Worm (Caenorhabditis elegans) whole organism, L4 larva: ENCODE data around the gene C54F6.19.

ENCODE experiments used
- F26F4.8 ChIP-seq: fragments of 200-800 bp; sonication (Bioruptor generic); conservative IDR thresholded peaks from 2 replicates; pipeline ENCODE4 v1.3.6; 2022; ENCODE audit warnings: missing genetic modification characterization, missing compliant biosample characterization
- T20F7.1 ChIP-seq: fragments of 200-800 bp; sonication (Bioruptor generic); optimal IDR thresholded peaks from 2 replicates; lab custom pipeline; 2018; ENCODE audit warnings: mild to moderate bottlenecking, missing genetic modification characterization, missing compliant biosample characterization
- Y75B8A.6 ChIP-seq: fragments of 200-800 bp; sonication (Bioruptor generic); IDR thresholded peaks from 2 replicates; pipeline ENCODE4 v1.3.6; 2022; ENCODE audit warnings: missing genetic modification reagents, missing genetic modification characterization, missing compliant biosample characterization
- ZK337.2 ChIP-seq: fragments of 200-800 bp; sonication (Bioruptor generic); IDR thresholded peaks from 2 replicates; pipeline ENCODE4 v1.3.6; 2022; ENCODE audit warnings: missing genetic modification reagents, missing genetic modification characterization, missing compliant biosample characterization
- ZK546.5 ChIP-seq, 2 experiments: sonication (generic microtip); optimal IDR thresholded peaks; 2 replicates each; lab custom pipeline; 2017; ENCODE audit warnings: missing biosample characterization in 2 of 2, missing genetic modification characterization in 2 of 2
- ceh-32 ChIP-seq: sonication (generic microtip); optimal IDR thresholded peaks from 2 replicates; lab custom pipeline; 2016; ENCODE audit warnings: mild to moderate bottlenecking, missing genetic modification characterization, missing compliant biosample characterization; ENCODE audit not compliant: poor library complexity
- ceh-62 ChIP-seq: sonication (generic microtip); optimal IDR thresholded peaks from 2 replicates; lab custom pipeline; 2017; ENCODE audit warnings: missing biosample characterization, missing genetic modification characterization
- ces-1 ChIP-seq: fragments of 150-350 bp; sonication (generic microtip); optimal IDR thresholded peaks from 4 replicates; lab custom pipeline; 2014; ENCODE audit warnings: missing biosample characterization, missing genetic modification reagents, missing genetic modification characterization
- daf-16 ChIP-seq, 3 experiments: sonication (generic microtip); optimal IDR thresholded peaks; 2 replicates each; lab custom pipeline; 2016 to 2017; ENCODE audit warnings: missing genetic modification characterization in 3 of 3, missing genetic modification reagents in 3 of 3, mild to moderate bottlenecking in 2 of 3, missing compliant biosample characterization in 2 of 3, missing biosample characterization in 1 of 3, moderate library complexity in 1 of 3
- dmd-6 ChIP-seq: fragments of 200-800 bp; sonication (Bioruptor generic); IDR thresholded peaks from 2 replicates; pipeline ENCODE4 v1.3.6; 2022; ENCODE audit warnings: missing genetic modification reagents, missing genetic modification characterization, missing compliant biosample characterization
- dmd-9 ChIP-seq: fragments of 200-800 bp; sonication (Bioruptor generic); IDR thresholded peaks from 2 replicates; pipeline ENCODE4 v1.3.6; 2022; ENCODE audit warnings: missing genetic modification reagents, missing genetic modification characterization, missing compliant biosample characterization
- dpl-1 ChIP-seq: fragments of 150-350 bp; optimal IDR thresholded peaks from 2 replicates; lab custom pipeline; 2014; ENCODE audit warnings: missing biosample characterization, missing genetic modification reagents, missing genetic modification characterization
- egl-27 ChIP-seq: sonication (generic microtip); optimal IDR thresholded peaks from 3 replicates; lab custom pipeline; 2017; ENCODE audit warnings: missing biosample characterization, missing genetic modification reagents, missing genetic modification characterization
- fos-1 ChIP-seq: fragments of 150-350 bp; optimal IDR thresholded peaks from 2 replicates; lab custom pipeline; 2014; ENCODE audit warnings: missing biosample characterization, missing genetic modification characterization
- lim-7 ChIP-seq: fragments of 200-800 bp; sonication (Bioruptor generic); IDR thresholded peaks from 2 replicates; pipeline ENCODE4 v1.3.6; 2022; ENCODE audit warnings: missing genetic modification characterization, missing compliant biosample characterization
- lin-1 ChIP-seq: fragments of 200-800 bp; sonication (Bioruptor generic); IDR thresholded peaks from 2 replicates; pipeline ENCODE4 v1.3.6; 2022; ENCODE audit warnings: missing genetic modification reagents, missing genetic modification characterization, missing compliant biosample characterization
- lin-13 ChIP-seq: fragments of 150-350 bp; optimal IDR thresholded peaks from 2 replicates; lab custom pipeline; 2014; ENCODE audit warnings: missing biosample characterization, missing genetic modification reagents, missing genetic modification characterization
- lin-15B ChIP-seq: fragments of 150-350 bp; sonication (generic microtip); optimal IDR thresholded peaks from 3 replicates; lab custom pipeline; 2014; ENCODE audit warnings: missing biosample characterization, missing genetic modification characterization
- lin-29 ChIP-seq: fragments of 200-800 bp; sonication (Bioruptor generic); IDR thresholded peaks from 2 replicates; pipeline ENCODE4 v1.3.6; 2022; ENCODE audit warnings: missing genetic modification reagents, missing genetic modification characterization, missing compliant biosample characterization
- lin-39 ChIP-seq: fragments of 150-350 bp; optimal IDR thresholded peaks from 2 replicates; lab custom pipeline; 2014; ENCODE audit warnings: missing biosample characterization, missing genetic modification reagents, missing genetic modification characterization
- mep-1 ChIP-seq: fragments of 150-350 bp; sonication (generic microtip); optimal IDR thresholded peaks from 3 replicates; lab custom pipeline; 2014; ENCODE audit warnings: missing biosample characterization, missing genetic modification characterization
- nhr-25 ChIP-seq: sonication (generic microtip); optimal IDR thresholded peaks from 2 replicates; lab custom pipeline; 2017; ENCODE audit warnings: missing genetic modification characterization, mild to moderate bottlenecking, missing compliant biosample characterization, antibody characterized with exemption, moderate library complexity, borderline replicate concordance; ENCODE audit not compliant: insufficient read depth
- nhr-28 ChIP-seq: fragments of 150-350 bp; optimal IDR thresholded peaks from 2 replicates; lab custom pipeline; 2014; ENCODE audit warnings: missing biosample characterization, missing genetic modification characterization
- nhr-48 ChIP-seq: sonication (generic microtip); optimal IDR thresholded peaks from 2 replicates; lab custom pipeline; 2016; ENCODE audit warnings: mild to moderate bottlenecking, missing genetic modification characterization, missing compliant biosample characterization
- nhr-6 ChIP-seq: fragments of 150-350 bp; optimal IDR thresholded peaks from 2 replicates; lab custom pipeline; 2014; ENCODE audit warnings: missing biosample characterization, missing genetic modification characterization
- nhr-77 ChIP-seq: fragments of 150-350 bp; optimal IDR thresholded peaks from 2 replicates; lab custom pipeline; 2014; ENCODE audit warnings: missing biosample characterization, missing genetic modification characterization
- pha-4 ChIP-seq, 2 experiments: fragments of 150-350 bp in 1 of 2; fragments of 200-800 bp in 1 of 2; sonication (Bioruptor generic) in 1 of 2; IDR thresholded peaks in 1 of 2; optimal IDR thresholded peaks in 1 of 2; 2 replicates each; pipeline versions ENCODE4 v1.3.6 to Lab custom; 2014 to 2022; ENCODE audit warnings: missing genetic modification characterization in 2 of 2, missing genetic modification reagents in 2 of 2, missing biosample characterization in 1 of 2, missing compliant biosample characterization in 1 of 2
- php-3 ChIP-seq: fragments of 200-800 bp; sonication (Bioruptor generic); IDR thresholded peaks from 2 replicates; pipeline ENCODE4 v1.3.6; 2022; ENCODE audit warnings: missing genetic modification reagents, missing genetic modification characterization, missing compliant biosample characterization
- pqm-1 ChIP-seq: sonication (generic microtip); optimal IDR thresholded peaks from 2 replicates; lab custom pipeline; 2017; ENCODE audit warnings: missing biosample characterization, missing genetic modification characterization
- rbr-2 ChIP-seq: sonication (generic microtip); optimal IDR thresholded peaks from 2 replicates; lab custom pipeline; 2016; ENCODE audit warnings: missing genotype, missing genetic modification characterization, missing compliant biosample characterization
- sdz-12 ChIP-seq: fragments of 200-800 bp; sonication (Bioruptor generic); optimal IDR thresholded peaks from 2 replicates; lab custom pipeline; 2018; ENCODE audit warnings: mild to moderate bottlenecking, missing genetic modification characterization, missing compliant biosample characterization
- snpc-4 ChIP-seq: fragments of 150-350 bp; optimal IDR thresholded peaks from 2 replicates; lab custom pipeline; 2014; ENCODE audit warnings: missing biosample characterization, missing genetic modification characterization
- spr-3 ChIP-seq: fragments of 200-800 bp; sonication (Bioruptor generic); optimal IDR thresholded peaks from 2 replicates; lab custom pipeline; 2018; ENCODE audit warnings: mild to moderate bottlenecking, missing genetic modification characterization, missing compliant biosample characterization
- tra-1 ChIP-seq: fragments of 200-800 bp; sonication (Bioruptor generic); IDR thresholded peaks from 2 replicates; pipeline ENCODE4 v1.3.6; 2022; ENCODE audit warnings: missing genetic modification reagents, missing genetic modification characterization, missing compliant biosample characterization
- unc-130 ChIP-seq: sonication (generic microtip); optimal IDR thresholded peaks from 2 replicates; lab custom pipeline; 2016; ENCODE audit warnings: missing genetic modification reagents, missing genetic modification characterization, missing compliant biosample characterization
- unc-39 ChIP-seq: sonication (generic microtip); optimal IDR thresholded peaks from 2 replicates; lab custom pipeline; 2017; ENCODE audit warnings: missing biosample characterization, missing genetic modification characterization
- vab-7 ChIP-seq: fragments of 200-800 bp; sonication (Bioruptor generic); IDR thresholded peaks from 2 replicates; pipeline ENCODE4 v1.3.6; 2022; ENCODE audit warnings: missing genetic modification reagents, missing genetic modification characterization, missing compliant biosample characterization
- zag-1 ChIP-seq: fragments of 150-350 bp; optimal IDR thresholded peaks from 2 replicates; lab custom pipeline; 2014; ENCODE audit warnings: missing biosample characterization, missing genetic modification characterization
- ztf-11 ChIP-seq: fragments of 150-350 bp; optimal IDR thresholded peaks from 2 replicates; lab custom pipeline; 2014; ENCODE audit warnings: missing biosample characterization, missing genetic modification characterization

Gene C54F6.19

DNA sequence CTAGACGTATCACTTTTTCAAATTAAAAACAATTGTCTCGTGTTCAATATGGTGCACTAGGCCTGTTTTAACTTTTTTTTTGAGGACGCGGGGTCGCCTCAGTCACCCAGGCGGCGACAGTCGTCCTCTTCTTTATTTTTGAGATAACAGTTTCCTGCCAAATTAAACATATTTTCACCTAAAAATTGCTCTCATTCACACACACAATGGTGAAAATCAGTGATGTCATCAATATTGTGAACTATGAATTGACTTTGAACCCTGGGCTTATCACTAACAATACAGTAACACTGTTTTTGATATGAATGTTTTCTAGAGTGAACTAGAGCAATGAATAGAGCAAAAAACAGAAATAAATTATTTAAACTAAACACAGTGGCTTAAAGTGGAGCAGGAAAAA, 24.0 kb upstream of the C54F6.19 start:
- TF ChIP-seq nhr-77: peak; percentile 22
- TF ChIP-seq daf-16 (GFP tag; optimal IDR thresholded peaks at IDR 0.05; lab: Kevin White, UChicago): no peak
- peak; percentile 94 for TF ChIP-seq daf-16 (tag; optimal IDR thresholded peaks at IDR 0.05; lab: Kevin White, UChicago)
- TF ChIP-seq lin-39 (tag; lab: Kevin White, UChicago): no peak
- no peak for TF ChIP-seq T20F7.1 (GFP tag; lab: Kevin White, UChicago)
- TF ChIP-seq ztf-11 (tag; lab: Kevin White, UChicago): no peak
- TF ChIP-seq vab-7: no peak
- TF ChIP-seq ceh-62: no peak
- peak; percentile 41 for TF ChIP-seq nhr-28 (tag; lab: Kevin White, UChicago)
- peak; percentile 58 for TF ChIP-seq pqm-1 (tag; lab: Kevin White, UChicago)
- peak; percentile 19 for TF ChIP-seq nhr-48 (tag; lab: Kevin White, UChicago)
- TF ChIP-seq sdz-12 (GFP tag; lab: Kevin White, UChicago): no peak
- no peak for TF ChIP-seq php-3 (GFP tag; lab: Robert Waterston, UW)
- TF ChIP-seq, all 104 proteins: peak for 5

DNA sequence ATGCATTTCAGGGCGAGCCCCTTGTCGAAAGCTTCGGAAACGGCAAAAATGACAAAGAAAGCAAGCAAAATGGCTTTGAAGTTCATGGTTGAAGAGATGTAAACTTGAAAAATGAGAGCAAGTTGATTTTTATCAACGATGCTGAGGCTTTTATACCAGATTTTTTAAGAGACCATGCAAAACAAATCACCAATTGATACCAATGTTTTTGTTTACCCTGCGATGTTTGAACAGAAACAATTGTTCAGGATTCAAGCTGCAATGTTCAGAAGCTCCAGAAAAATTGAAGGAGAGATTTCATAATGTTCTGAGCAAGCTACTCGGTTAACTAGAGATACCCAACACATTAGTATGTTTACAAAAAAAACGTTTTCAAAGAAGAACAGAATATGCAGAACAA, 23.0 kb upstream of the C54F6.19 start, which contains the start of gene C54F6.15:
TSS of gene C54F6.15 (minus strand) at position 101 of the 400 bp plus-strand sequence.
- TF ChIP-seq egl-27 (tag; lab: Kevin White, UChicago) (no peak), ztf-11 (tag; lab: Kevin White, UChicago) (no peak), nhr-6 (no peak), dmd-9 (no peak), dmd-6 (GFP tag; lab: Robert Waterston, UW) (no peak), unc-39 (tag; lab: Kevin White, UChicago) (no peak), spr-3 (GFP tag; lab: Kevin White, UChicago) (no peak), lin-13 (no peak), pha-4 (GFP tag; IDR thresholded peaks at IDR 0.05; lab: Robert Waterston, UW) (no peak), pha-4 (tag; optimal IDR thresholded peaks at IDR 0.05; lab: Kevin White, UChicago) (no peak), nhr-25 (tag; lab: Kevin White, UChicago) (no peak), nhr-28 (tag; lab: Kevin White, UChicago) (no peak), mep-1 (no peak), ZK546.5 (tag; optimal IDR thresholded peaks at IDR 0.05; lab: Kevin White, UChicago) (no peak), tra-1 (GFP tag; lab: Robert Waterston, UW) (no peak), lin-1 (GFP tag; lab: Robert Waterston, UW) (no peak), php-3 (GFP tag; lab: Robert Waterston, UW) (no peak)

DNA sequence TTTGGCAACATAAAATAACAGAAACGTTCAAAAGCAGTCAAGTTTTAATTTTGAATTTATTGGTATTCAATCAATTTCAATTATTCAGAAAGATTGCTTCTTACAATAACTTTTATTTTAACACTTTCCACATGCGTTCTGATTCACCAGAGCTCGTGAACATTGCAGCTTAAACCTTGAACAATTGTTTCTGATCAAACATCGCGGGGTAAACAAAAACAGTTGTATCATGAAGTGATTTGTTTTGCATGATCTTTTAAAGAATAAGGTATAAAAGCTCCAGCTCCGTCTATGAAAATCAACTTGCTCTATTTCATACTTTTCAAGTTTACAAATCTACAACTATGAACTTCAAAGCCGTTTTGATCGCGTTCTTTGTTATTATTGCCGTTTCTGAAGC, 21.9 kb upstream of the C54F6.19 start, which contains the start of gene C54F6.6:
TSS of gene C54F6.6 (plus strand) at position 301 of the 400 bp plus-strand sequence.
- TF ChIP-seq dpl-1 (no peak), fos-1 (no peak), ceh-62 (no peak), zag-1 (tag; lab: Kevin White, UChicago) (no peak), ces-1 (GFP tag; lab: Kevin White, UChicago) (no peak), lim-7 (GFP tag; lab: Robert Waterston, UW) (no peak), ceh-32 (tag; lab: Kevin White, UChicago) (no peak), snpc-4 (tag; lab: Kevin White, UChicago) (no peak), lin-29 (GFP tag; lab: Robert Waterston, UW) (no peak), daf-16 (GFP tag; optimal IDR thresholded peaks at IDR 0.05; lab: Kevin White, UChicago) (no peak), daf-16 (tag; optimal IDR thresholded peaks at IDR 0.05; lab: Kevin White, UChicago) (no peak), Y75B8A.6 (GFP tag; lab: Robert Waterston, UW) (no peak), rbr-2 (tag; lab: Kevin White, UChicago) (no peak), F26F4.8 (GFP tag; lab: Robert Waterston, UW) (no peak), lin-15B (tag; lab: Kevin White, UChicago) (no peak), dmd-9 (no peak), ZK337.2 (GFP tag; lab: Robert Waterston, UW) (no peak), unc-130 (GFP tag; lab: Kevin White, UChicago) (no peak), unc-39 (tag; lab: Kevin White, UChicago) (no peak)
